Worm (Caenorhabditis elegans) whole organism, mixed stage, embryonic: ENCODE results near the gene srsx-39.

ENCODE experiments used
- M03D4.4 ChIP-seq: sonication (generic microtip); optimal IDR thresholded peaks from 2 replicates; lab custom pipeline; 2017; ENCODE audit warnings: mild to moderate bottlenecking, missing genetic modification characterization, missing compliant biosample characterization
- bed-3 ChIP-seq: fragments of 200-800 bp; sonication (Bioruptor generic); optimal IDR thresholded peaks from 3 replicates; lab custom pipeline; 2018; ENCODE audit warnings: mild to moderate bottlenecking, missing genetic modification characterization, moderate library complexity, missing compliant biosample characterization
- blmp-1 ChIP-seq: fragments of 150-350 bp; optimal IDR thresholded peaks from 2 replicates; lab custom pipeline; 2014; ENCODE audit warnings: missing biosample characterization, missing genetic modification characterization
- ceh-39 ChIP-seq: fragments of 150-350 bp; optimal IDR thresholded peaks from 2 replicates; lab custom pipeline; 2014; ENCODE audit warnings: missing biosample characterization, missing genetic modification characterization
- ceh-43 ChIP-seq: fragments of 200-800 bp; sonication (Bioruptor generic); optimal IDR thresholded peaks from 2 replicates; lab custom pipeline; 2018; ENCODE audit warnings: mild to moderate bottlenecking, missing genetic modification characterization, moderate library complexity, missing compliant biosample characterization
- ceh-83 ChIP-seq: fragments of 200-800 bp; sonication (Bioruptor generic); optimal IDR thresholded peaks from 2 replicates; lab custom pipeline; 2018; ENCODE audit warnings: mild to moderate bottlenecking, missing genetic modification characterization, missing compliant biosample characterization
- ces-1 ChIP-seq: fragments of 150-350 bp; optimal IDR thresholded peaks from 2 replicates; lab custom pipeline; 2014; ENCODE audit warnings: missing biosample characterization, missing genetic modification reagents, missing genetic modification characterization
- cnd-1 ChIP-seq: fragments of 200-800 bp; sonication (Bioruptor generic); optimal IDR thresholded peaks from 2 replicates; lab custom pipeline; 2018; ENCODE audit warnings: mild to moderate bottlenecking, missing genetic modification characterization, missing compliant biosample characterization
- drap-1 ChIP-seq: fragments of 200-800 bp; sonication (Bioruptor generic); optimal IDR thresholded peaks from 3 replicates; lab custom pipeline; 2018; ENCODE audit warnings: mild to moderate bottlenecking, missing genetic modification characterization, missing compliant biosample characterization
- elt-1 ChIP-seq: sonication (generic microtip); optimal IDR thresholded peaks from 2 replicates; lab custom pipeline; 2017; ENCODE audit warnings: missing genetic modification characterization, mild to moderate bottlenecking, missing compliant biosample characterization, antibody characterized with exemption, moderate library complexity, borderline replicate concordance; ENCODE audit not compliant: insufficient read depth
- ham-2 ChIP-seq: fragments of 200-800 bp; sonication (Bioruptor generic); optimal IDR thresholded peaks from 2 replicates; lab custom pipeline; 2018; ENCODE audit warnings: mild to moderate bottlenecking, missing genetic modification characterization, missing compliant biosample characterization
- hlh-1 ChIP-seq: fragments of 150-350 bp; optimal IDR thresholded peaks from 2 replicates; lab custom pipeline; 2014; ENCODE audit warnings: missing biosample characterization, missing genetic modification reagents, missing genetic modification characterization
- lin-13 ChIP-seq: fragments of 150-350 bp; optimal IDR thresholded peaks from 2 replicates; lab custom pipeline; 2014; ENCODE audit warnings: missing biosample characterization, missing genetic modification characterization
- lsy-2 ChIP-seq: fragments of 150-350 bp; optimal IDR thresholded peaks from 2 replicates; lab custom pipeline; 2014; ENCODE audit warnings: missing biosample characterization, missing genetic modification characterization
- mab-5 ChIP-seq: fragments of 150-350 bp; optimal IDR thresholded peaks from 2 replicates; lab custom pipeline; 2014; ENCODE audit warnings: missing biosample characterization, missing genetic modification characterization
- mep-1 ChIP-seq: fragments of 150-350 bp; optimal IDR thresholded peaks from 2 replicates; lab custom pipeline; 2017; ENCODE audit warnings: missing biosample characterization, missing genetic modification reagents, missing genetic modification characterization, inconsistent platforms
- nhr-12 ChIP-seq: fragments of 150-350 bp; optimal IDR thresholded peaks from 2 replicates; lab custom pipeline; 2014; ENCODE audit warnings: missing biosample characterization, missing genetic modification characterization
- nhr-2 ChIP-seq: fragments of 150-350 bp; optimal IDR thresholded peaks from 2 replicates; lab custom pipeline; 2014; ENCODE audit warnings: missing biosample characterization, missing genetic modification characterization
- nhr-237 ChIP-seq: fragments of 150-350 bp; optimal IDR thresholded peaks from 2 replicates; lab custom pipeline; 2014; ENCODE audit warnings: missing biosample characterization, missing genetic modification characterization
- nhr-28 ChIP-seq: fragments of 150-350 bp; optimal IDR thresholded peaks from 2 replicates; lab custom pipeline; 2014; ENCODE audit warnings: missing biosample characterization, missing genetic modification characterization
- nhr-76 ChIP-seq: sonication (generic microtip); optimal IDR thresholded peaks from 2 replicates; lab custom pipeline; 2017; ENCODE audit warnings: missing biosample characterization, missing genetic modification characterization
- pha-4 ChIP-seq: fragments of 150-350 bp; optimal IDR thresholded peaks from 2 replicates; lab custom pipeline; 2018; ENCODE audit warnings: missing biosample characterization, missing genetic modification reagents, missing genetic modification characterization
- sem-2 ChIP-seq: fragments of 200-800 bp; sonication (Bioruptor generic); optimal IDR thresholded peaks from 2 replicates; lab custom pipeline; 2018; ENCODE audit warnings: mild to moderate bottlenecking, missing genetic modification characterization, missing compliant biosample characterization
- snpc-4 ChIP-seq: fragments of 150-350 bp; optimal IDR thresholded peaks from 2 replicates; lab custom pipeline; 2014; ENCODE audit warnings: missing biosample characterization, missing genetic modification characterization
- sptf-1 ChIP-seq: sonication (generic microtip); optimal IDR thresholded peaks from 2 replicates; lab custom pipeline; 2017; ENCODE audit warnings: mild to moderate bottlenecking, missing genetic modification characterization, moderate library complexity, missing compliant biosample characterization
- tbx-8 ChIP-seq: fragments of 200-800 bp; sonication (Bioruptor generic); optimal IDR thresholded peaks from 2 replicates; lab custom pipeline; 2018; ENCODE audit warnings: mild to moderate bottlenecking, missing genetic modification characterization, moderate library complexity, missing compliant biosample characterization
- unc-120 ChIP-seq: sonication (generic microtip); optimal IDR thresholded peaks from 2 replicates; lab custom pipeline; 2017; ENCODE audit warnings: missing genetic modification characterization, missing compliant biosample characterization; ENCODE audit not compliant: poor library complexity, severe bottlenecking
- unc-39 ChIP-seq: fragments of 150-350 bp; optimal IDR thresholded peaks from 2 replicates; lab custom pipeline; 2014; ENCODE audit warnings: missing biosample characterization, missing genetic modification characterization
- unc-62 ChIP-seq: fragments of 150-350 bp; optimal IDR thresholded peaks from 2 replicates; lab custom pipeline; 2014; ENCODE audit warnings: missing biosample characterization, missing genetic modification reagents, missing genetic modification characterization
- ztf-11 ChIP-seq: fragments of 150-350 bp; optimal IDR thresholded peaks from 2 replicates; lab custom pipeline; 2014; ENCODE audit warnings: missing biosample characterization, missing genetic modification characterization

srsx-39 gene

ce11 chrV:15240215-15240614 is 16.4 kb downstream of the srsx-39 start, which contains the start of gene srw-11:
Gene srw-11, minus strand, starts transcription at chrV:15240315.
- TF ChIP-seq nhr-2 (tag; lab: Kevin White, UChicago) (no peak), ceh-43 (GFP tag; lab: Kevin White, UChicago) (no peak), nhr-237 (tag; lab: Kevin White, UChicago) (no peak)

- TF ChIP-seq unc-39 (tag; lab: Kevin White, UChicago) (no peak), bed-3 (no peak), ztf-11 (tag; lab: Kevin White, UChicago) (no peak), sptf-1 (tag; lab: Kevin White, UChicago) (no peak), cnd-1 (tag; lab: Kevin White, UChicago) (no peak), hlh-1 (no peak), drap-1 (GFP tag; lab: Kevin White, UChicago) (no peak), unc-62 (no peak), snpc-4 (no peak), lin-13 (tag; lab: Kevin White, UChicago) (no peak), sem-2 (no peak), nhr-76 (tag; lab: Kevin White, UChicago) (no peak), nhr-12 (tag; lab: Kevin White, UChicago) (no peak), lsy-2 (tag; lab: Kevin White, UChicago) (no peak), mep-1 (tag; lab: Kevin White, UChicago) (no peak)
Measured at ce11 chrV:15238552-15238951, 18.0 kb downstream of the srsx-39 start, which contains the start of gene srw-12. Gene srw-12, minus strand, starts transcription at chrV:15238652.

ce11 chrV:15235661-15236060 is 20.9 kb downstream of the srsx-39 start, which contains the start of gene nhr-164:
Gene nhr-164, minus strand, starts transcription at chrV:15235761.
- TF ChIP-seq nhr-28 (tag; lab: Kevin White, UChicago) (no peak), blmp-1 (tag; lab: Kevin White, UChicago) (no peak), cnd-1 (tag; lab: Kevin White, UChicago) (no peak), unc-39 (tag; lab: Kevin White, UChicago) (no peak), unc-120 (tag; lab: Kevin White, UChicago) (no peak), ces-1 (GFP tag; lab: Kevin White, UChicago) (no peak), M03D4.4 (no peak)
- TF ChIP-seq, all 35 proteins: peak for 0

ce11 chrV:15232200-15232599 is 24.4 kb downstream of the srsx-39 start, which contains the start of gene srw-13:
Gene srw-13, plus strand, starts transcription at chrV:15232500.
- TF ChIP-seq ceh-39 (tag; lab: Kevin White, UChicago) = no peak
- TF ChIP-seq unc-62 = no peak
- TF ChIP-seq unc-120 (tag; lab: Kevin White, UChicago) = no peak
- no peak for TF ChIP-seq ceh-43 (GFP tag; lab: Kevin White, UChicago)
- TF ChIP-seq lin-13 (tag; lab: Kevin White, UChicago) = no peak
- no peak for TF ChIP-seq drap-1 (GFP tag; lab: Kevin White, UChicago)

- TF ChIP-seq elt-1 (tag; lab: Kevin White, UChicago) (no peak), unc-39 (tag; lab: Kevin White, UChicago) (no peak), M03D4.4 (no peak), ham-2 (GFP tag; lab: Kevin White, UChicago) (no peak), tbx-8 (no peak), cnd-1 (tag; lab: Kevin White, UChicago) (no peak), ztf-11 (tag; lab: Kevin White, UChicago) (no peak), hlh-1 (no peak), nhr-28 (tag; lab: Kevin White, UChicago) (no peak), drap-1 (GFP tag; lab: Kevin White, UChicago) (no peak), mab-5 (no peak), pha-4 (tag; lab: Kevin White, UChicago) (no peak), ceh-39 (tag; lab: Kevin White, UChicago) (no peak), ceh-83 (GFP tag; lab: Kevin White, UChicago) (no peak), nhr-237 (tag; lab: Kevin White, UChicago) (no peak), lin-13 (tag; lab: Kevin White, UChicago) (no peak)
Measured at ce11 chrV:15230243-15230642, 26.3 kb downstream of the srsx-39 start, which contains the start of gene srw-15. Gene srw-15, plus strand, starts transcription at chrV:15230543.
